Fruit fly (Drosophila melanogaster): ENCODE measurements around the gene LPCAT.

DNA sequence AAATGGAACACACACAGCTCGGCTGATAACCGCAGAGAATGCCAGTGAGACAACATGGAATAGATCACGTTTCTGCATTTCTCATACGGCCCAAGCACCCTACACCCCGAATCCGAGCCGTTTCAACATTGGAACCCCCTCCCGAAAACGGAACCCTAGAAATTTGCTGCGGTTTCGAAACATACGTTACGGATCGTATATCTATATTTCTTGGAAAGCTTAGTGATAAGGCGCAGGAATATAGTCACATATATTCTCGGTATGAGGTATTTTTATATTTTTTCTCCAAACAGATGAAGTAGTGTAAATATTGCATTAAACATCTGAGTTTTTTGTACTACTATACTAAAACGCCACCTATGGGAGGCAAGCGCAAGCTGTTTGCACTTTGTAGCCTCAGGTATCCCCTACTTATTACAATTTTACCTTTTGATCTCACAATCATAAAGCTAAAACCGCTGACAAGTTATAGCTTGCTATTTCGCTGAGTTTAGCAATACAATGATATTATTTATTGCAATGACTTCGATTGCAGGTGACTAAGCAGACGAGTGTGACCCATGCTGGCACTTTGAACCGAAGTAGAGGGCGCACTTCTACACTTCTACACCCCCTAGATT, 15.6 kb upstream of the LPCAT start:
- no peak for TF ChIP-seq OdsH (GFP tag; optimal IDR thresholded peaks at IDR 0.05)
- TF ChIP-seq CG32264 (GFP tag; optimal IDR thresholded peaks at IDR 0.05): no peak
- TF ChIP-seq sage (GFP tag; optimal IDR thresholded peaks at IDR 0.05): no peak
- TF ChIP-seq sv (GFP tag; optimal IDR thresholded peaks at IDR 0.05): no peak
- no peak for TF ChIP-seq psq (GFP tag; optimal IDR thresholded peaks at IDR 0.05)
- TF ChIP-seq jim (GFP tag; optimal IDR thresholded peaks at IDR 0.05): no peak
- TF ChIP-seq dl (GFP tag; optimal IDR thresholded peaks at IDR 0.05; ENCODE audit: insufficient read depth in 1 of 2, partially characterized antibody in 2 of 2): no peak
- no peak for TF ChIP-seq Dfd (GFP tag; optimal IDR thresholded peaks at IDR 0.05)
- TF ChIP-seq pan (optimal IDR thresholded peaks at IDR 0.05): no peak
- TF ChIP-seq Myc (optimal IDR thresholded peaks at IDR 0.05): no peak
- no peak for TF ChIP-seq fru (GFP tag; optimal IDR thresholded peaks at IDR 0.05)
- no peak for TF ChIP-seq brk (GFP tag; optimal IDR thresholded peaks at IDR 0.05)
- no peak for TF ChIP-seq Hnf4 (GFP tag; optimal IDR thresholded peaks at IDR 0.05)
- TF ChIP-seq Dif (GFP tag; optimal IDR thresholded peaks at IDR 0.05; ENCODE audit: partially characterized antibody): no peak
